Fruit fly (Drosophila melanogaster): ENCODE measurements around the gene CG33189.
A peak's percentile ranks its signal among the peaks of the same experiment; 100 is the strongest.

The CG33189 gene

dm6 chr3R:8811323-8811936, 30.8 kb upstream of the CG33189 start (continued):
- TF ChIP-seq CG2129 (GFP tag; IDR thresholded peaks at IDR 0.05; ENCODE audit: partially characterized antibody) (no peak), ara (GFP tag; IDR thresholded peaks at IDR 0.05) (peak; percentile 98), Dll (GFP tag; IDR thresholded peaks at IDR 0.05; ENCODE audit: partially characterized antibody) (no peak), Hmx (GFP tag; optimal IDR thresholded peaks at IDR 0.05) (peak; percentile 97), zfh2 (GFP tag; optimal IDR thresholded peaks at IDR 0.05) (peak; percentile 99), CG7372 (GFP tag; IDR thresholded peaks at IDR 0.05) (peak; percentile 99), CG8281 (tag; optimal IDR thresholded peaks at IDR 0.05) (peak; percentile 93), Lhr (GFP tag; optimal IDR thresholded peaks at IDR 0.05) (peak; percentile 92), Neu2 (GFP tag; optimal IDR thresholded peaks at IDR 0.05; ENCODE audit: borderline replicate concordance) (peak; percentile 96), br (optimal IDR thresholded peaks at IDR 0.05) (no peak), wdn (GFP tag; IDR thresholded peaks at IDR 0.05) (peak; percentile 99), lbe (GFP tag; optimal IDR thresholded peaks at IDR 0.05) (peak; percentile 98), CG18764 (GFP tag; optimal IDR thresholded peaks at IDR 0.05) (peak; percentile 97), CG8359 (GFP tag; optimal IDR thresholded peaks at IDR 0.05; ENCODE audit: borderline replicate concordance) (peak; percentile 97), h (optimal IDR thresholded peaks at IDR 0.05) (no peak), gce (GFP tag; IDR thresholded peaks at IDR 0.05) (peak; percentile 98), CG5953 (GFP tag; IDR thresholded peaks at IDR 0.05) (peak; percentile 98), CG14441 (GFP tag; IDR thresholded peaks at IDR 0.05) (peak; percentile 99), CG34224 (GFP tag; IDR thresholded peaks at IDR 0.05; ENCODE audit: partially characterized antibody) (no peak; the same call in 2 of the 3 replicates), Sox102F (GFP tag; optimal IDR thresholded peaks at IDR 0.05) (peak; percentile 99), Stat92E (GFP tag; optimal IDR thresholded peaks at IDR 0.05) (peak in 1 of 3 experiments; percentile 92), CHES-1-like (GFP tag; optimal IDR thresholded peaks at IDR 0.05) (peak; percentile 99), Poxn (GFP tag; IDR thresholded peaks at IDR 0.05) (peak; percentile 98), CG17802 (tag; optimal IDR thresholded peaks at IDR 0.05) (peak; percentile 90), CG16863 (GFP tag; optimal IDR thresholded peaks at IDR 0.05) (peak; percentile 99), maf-S (GFP tag; optimal IDR thresholded peaks at IDR 0.05) (peak; percentile 99), CG2678 (tag; optimal IDR thresholded peaks at IDR 0.05) (peak; percentile 99), CG15479 (GFP tag; optimal IDR thresholded peaks at IDR 0.05) (peak; percentile 51), disco-r (GFP tag; optimal IDR thresholded peaks at IDR 0.05) (peak; percentile 98), CG11723 (GFP tag; optimal IDR thresholded peaks at IDR 0.05) (peak; percentile 97), CG1647 (GFP tag; optimal IDR thresholded peaks at IDR 0.05) (peak; percentile 99), CG31388 (GFP tag; optimal IDR thresholded peaks at IDR 0.05) (peak; percentile 97), Opbp (GFP tag; IDR thresholded peaks at IDR 0.05; ENCODE audit: partially characterized antibody) (no peak), dmrt11E (tag; optimal IDR thresholded peaks at IDR 0.05) (peak; percentile 96), aop (GFP tag; IDR thresholded peaks at IDR 0.05) (peak; percentile 92), fd3F (GFP tag; optimal IDR thresholded peaks at IDR 0.05) (peak; percentile 99), pita (GFP tag; optimal IDR thresholded peaks at IDR 0.05) (no peak), Mrtf (GFP tag; IDR thresholded peaks at IDR 0.05) (peak; percentile 99; the same call in 2 of the 3 replicates), kni (GFP tag; optimal IDR thresholded peaks at IDR 0.05) (peak; percentile 94), CG3726 (GFP tag; IDR thresholded peaks at IDR 0.05) (peak; percentile 97), Lpt (GFP tag; optimal IDR thresholded peaks at IDR 0.05) (no peak), CG17829 (tag; optimal IDR thresholded peaks at IDR 0.05) (peak; percentile 99), odd (GFP tag; optimal IDR thresholded peaks at IDR 0.05) (peak; percentile 98), dysf (GFP tag; IDR thresholded peaks at IDR 0.05) (peak; percentile 99), ssp (GFP tag; IDR thresholded peaks at IDR 0.05) (peak; percentile 92), CG31441 (GFP tag; IDR thresholded peaks at IDR 0.05) (peak; percentile 88), en (GFP tag; optimal IDR thresholded peaks at IDR 0.05) (peak; percentile 97), CrebB (tag; optimal IDR thresholded peaks at IDR 0.05) (peak; percentile 99), C15 (GFP tag; IDR thresholded peaks at IDR 0.05) (peak; percentile 98), CG2712 (tag; optimal IDR thresholded peaks at IDR 0.05) (peak; percentile 99)

Data from whole organism, embryonic.